Worm (Caenorhabditis elegans) whole organism, midembryonic: ENCODE results near the gene metl-18.
A peak's percentile ranks its signal among the peaks of the same experiment; 100 is the strongest.

Experiments used
- T22C8.4 ChIP-seq: fragments of 200-800 bp; sonication (Bioruptor generic); IDR thresholded peaks from 2 replicates; pipeline ENCODE4 v1.3.6; 2022; ENCODE audit warnings: missing genetic modification characterization, missing compliant biosample characterization
- cog-1 ChIP-seq: sonication (generic microtip); optimal IDR thresholded peaks from 2 replicates; lab custom pipeline; 2016; ENCODE audit warnings: missing genetic modification characterization, missing compliant biosample characterization
- flt-1 ChIP-seq: fragments of 200-800 bp; sonication (Bioruptor generic); IDR thresholded peaks from 2 replicates; pipeline ENCODE4 v1.3.6; 2022; ENCODE audit warnings: missing genetic modification characterization, missing compliant biosample characterization
- klf-2 ChIP-seq: fragments of 200-800 bp; sonication (Bioruptor generic); conservative IDR thresholded peaks from 2 replicates; pipeline ENCODE4 v1.3.6; 2022; ENCODE audit warnings: missing genetic modification reagents, missing genetic modification characterization, missing compliant biosample characterization
- med-1 ChIP-seq: sonication (generic microtip); optimal IDR thresholded peaks from 2 replicates; lab custom pipeline; 2017; ENCODE audit warnings: missing genetic modification characterization, mild to moderate bottlenecking, missing compliant biosample characterization, antibody characterized with exemption, missing genetic modification reagents; ENCODE audit not compliant: insufficient read depth
- ref-1 ChIP-seq: fragments of 200-800 bp; sonication (Bioruptor generic); conservative IDR thresholded peaks from 2 replicates; pipeline ENCODE4 v1.3.6; 2022; ENCODE audit warnings: missing genetic modification reagents, missing genetic modification characterization, missing compliant biosample characterization
- tab-1 ChIP-seq: fragments of 200-800 bp; sonication (Bioruptor generic); IDR thresholded peaks from 2 replicates; pipeline ENCODE4 v1.3.6; 2022; ENCODE audit warnings: missing genetic modification characterization, missing compliant biosample characterization
- ztf-23 ChIP-seq: fragments of 200-800 bp; sonication (Bioruptor generic); IDR thresholded peaks from 2 replicates; pipeline ENCODE4 v1.3.6; 2022; ENCODE audit warnings: missing genetic modification reagents, missing genetic modification characterization, missing compliant biosample characterization
- ztf-29 ChIP-seq: fragments of 200-800 bp; sonication (Bioruptor generic); IDR thresholded peaks from 2 replicates; pipeline ENCODE4 v1.3.6; 2022; ENCODE audit warnings: missing genetic modification reagents, missing genetic modification characterization, missing compliant biosample characterization

ce11 chrIII:3389426-3390020 lies 36.0 kb upstream of the metl-18 start, which contains the start of the genes elmd-1 and hecw-1:
- TF ChIP-seq tab-1 (GFP tag; lab: Robert Waterston, UW) (peak; percentile 64; the same call in 1 of the 2 replicates), med-1 (no peak), cog-1 (tag; lab: Kevin White, UChicago) (no peak), ztf-23 (peak; percentile 68; the same call in 1 of the 2 replicates), ref-1 (GFP tag; lab: Robert Waterston, UW) (peak; percentile 44; the same call in 1 of the 2 replicates), flt-1 (GFP tag; lab: Robert Waterston, UW) (peak; percentile 74; the same call in 1 of the 2 replicates), klf-2 (GFP tag; lab: Robert Waterston, UW) (no peak), T22C8.4 (GFP tag; lab: Robert Waterston, UW) (no peak), ztf-29 (peak; percentile 43; the same call in 1 of the 2 replicates)
